Worm (Caenorhabditis elegans) whole organism, late embryonic: ENCODE data around the gene nspg-10.

ENCODE experiments used
- ahr-1 ChIP-seq: sonication (generic microtip); optimal IDR thresholded peaks from 2 replicates; lab custom pipeline; 2016; ENCODE audit warnings: missing genetic modification characterization, missing compliant biosample characterization
- ceh-14 ChIP-seq: sonication (generic microtip); optimal IDR thresholded peaks from 2 replicates; lab custom pipeline; 2016; ENCODE audit warnings: missing genotype, missing genetic modification characterization, missing compliant biosample characterization
- ceh-18 ChIP-seq: sonication (generic microtip); optimal IDR thresholded peaks from 2 replicates; lab custom pipeline; 2016; ENCODE audit warnings: missing genetic modification characterization, missing compliant biosample characterization
- ceh-30 ChIP-seq: fragments of 150-350 bp; optimal IDR thresholded peaks from 2 replicates; lab custom pipeline; 2014; ENCODE audit warnings: missing biosample characterization, missing genetic modification characterization
- dmd-4 ChIP-seq: sonication (generic microtip); optimal IDR thresholded peaks from 2 replicates; lab custom pipeline; 2016; ENCODE audit warnings: borderline replicate concordance, missing genetic modification characterization, missing compliant biosample characterization
- dve-1 ChIP-seq: sonication (generic microtip); optimal IDR thresholded peaks from 2 replicates; lab custom pipeline; 2017; ENCODE audit warnings: antibody characterized with exemption, mild to moderate bottlenecking, missing genetic modification characterization, missing compliant biosample characterization
- fax-1 ChIP-seq: sonication (generic microtip); optimal IDR thresholded peaks from 2 replicates; lab custom pipeline; 2016; ENCODE audit warnings: missing genotype, missing genetic modification characterization, missing compliant biosample characterization
- nhr-11 ChIP-seq: fragments of 150-350 bp; optimal IDR thresholded peaks from 2 replicates; lab custom pipeline; 2014; ENCODE audit warnings: missing biosample characterization, missing genetic modification characterization
- odd-2 ChIP-seq: sonication (generic microtip); optimal IDR thresholded peaks from 2 replicates; lab custom pipeline; 2017; ENCODE audit warnings: antibody characterized with exemption, mild to moderate bottlenecking, missing genetic modification characterization, missing compliant biosample characterization
- pax-1 ChIP-seq: fragments of 150-350 bp; optimal IDR thresholded peaks from 2 replicates; lab custom pipeline; 2014; ENCODE audit warnings: missing biosample characterization, missing genetic modification characterization
- pha-4 ChIP-seq: fragments of 150-350 bp; optimal IDR thresholded peaks from 2 replicates; lab custom pipeline; 2018; ENCODE audit warnings: missing biosample characterization, missing genetic modification reagents, missing genetic modification characterization
- pros-1 ChIP-seq: fragments of 150-350 bp; optimal IDR thresholded peaks from 2 replicates; lab custom pipeline; 2014; ENCODE audit warnings: missing biosample characterization, missing genetic modification reagents, missing genetic modification characterization
- sdc-2 ChIP-seq: sonication (generic microtip); optimal IDR thresholded peaks from 2 replicates; lab custom pipeline; 2016; ENCODE audit warnings: missing genotype, missing genetic modification characterization, missing compliant biosample characterization
- ztf-16 ChIP-seq: sonication (generic microtip); optimal IDR thresholded peaks from 2 replicates; lab custom pipeline; 2017; ENCODE audit warnings: missing genetic modification characterization, missing compliant biosample characterization

DNA sequence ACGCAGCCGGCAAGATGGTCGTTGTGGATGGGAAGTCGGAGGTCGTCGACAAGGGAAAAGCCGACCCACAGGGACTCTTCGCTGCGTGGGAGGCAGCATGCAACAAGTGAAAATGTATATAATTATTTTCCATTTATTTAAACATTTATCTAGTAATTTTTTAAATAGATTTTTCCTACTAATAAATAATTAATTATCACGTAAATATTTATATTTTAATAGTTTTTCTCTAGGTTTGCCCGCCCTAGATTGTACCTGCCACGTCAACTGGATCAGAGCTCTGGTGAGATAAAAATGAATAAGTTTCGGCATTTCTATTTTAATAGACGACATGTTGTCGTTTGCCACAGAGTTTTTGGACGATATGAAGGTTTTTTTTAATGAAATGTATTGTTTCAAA lies 47.4 kb downstream of the nspg-10 start, which contains the start of gene psr-1:
- no peak for TF ChIP-seq dmd-4 (tag; lab: Kevin White, UChicago)
- TF ChIP-seq nhr-11 (tag; lab: Kevin White, UChicago), result no peak
- no peak for TF ChIP-seq dve-1 (tag; lab: Kevin White, UChicago)
- no peak for TF ChIP-seq ahr-1 (tag; lab: Kevin White, UChicago)
- TF ChIP-seq ceh-14 (tag; lab: Kevin White, UChicago), result no peak
- TF ChIP-seq ceh-30, result no peak
- no peak for TF ChIP-seq sdc-2 (tag; lab: Kevin White, UChicago)
- no peak for TF ChIP-seq pros-1 (tag; lab: Kevin White, UChicago)
- TF ChIP-seq odd-2, result no peak
- TF ChIP-seq ceh-18 (tag; lab: Kevin White, UChicago), result no peak
- no peak for TF ChIP-seq ztf-16
- TF ChIP-seq pha-4 (tag; lab: Kevin White, UChicago), result no peak
- no peak for TF ChIP-seq fax-1
- no peak for TF ChIP-seq pax-1 (tag; lab: Kevin White, UChicago)
